Worm (Caenorhabditis elegans) whole organism, L4/young adult: Measurements from ENCODE around the gene znf-622.

Experiments
- W03F9.2 ChIP-seq: fragments of 150-350 bp; optimal IDR thresholded peaks from 2 replicates; lab custom pipeline; 2014; ENCODE audit warnings: missing biosample characterization, missing genetic modification characterization
- him-1 ChIP-seq: sonication (generic microtip); optimal IDR thresholded peaks from 2 replicates; lab custom pipeline; 2016; ENCODE audit warnings: missing genotype, missing genetic modification reagents, missing genetic modification characterization, missing compliant biosample characterization

- no peak for TF ChIP-seq him-1 (tag; lab: Kevin White, UChicago)
- no peak for TF ChIP-seq W03F9.2 (tag; lab: Kevin White, UChicago)
Measured at ce11 chrIII:6411914-6412313, 30.5 kb downstream of the znf-622 start, which contains the start of gene C05D11.5.
